Worm (Caenorhabditis elegans) whole organism, dauer: ENCODE results near the gene gei-3.

Experiments used
- unc-62 ChIP-seq: sonication (generic microtip); optimal IDR thresholded peaks from 2 replicates; lab custom pipeline; 2017; ENCODE audit warnings: missing biosample characterization, missing genetic modification reagents, missing genetic modification characterization

gei-3 gene

DNA sequence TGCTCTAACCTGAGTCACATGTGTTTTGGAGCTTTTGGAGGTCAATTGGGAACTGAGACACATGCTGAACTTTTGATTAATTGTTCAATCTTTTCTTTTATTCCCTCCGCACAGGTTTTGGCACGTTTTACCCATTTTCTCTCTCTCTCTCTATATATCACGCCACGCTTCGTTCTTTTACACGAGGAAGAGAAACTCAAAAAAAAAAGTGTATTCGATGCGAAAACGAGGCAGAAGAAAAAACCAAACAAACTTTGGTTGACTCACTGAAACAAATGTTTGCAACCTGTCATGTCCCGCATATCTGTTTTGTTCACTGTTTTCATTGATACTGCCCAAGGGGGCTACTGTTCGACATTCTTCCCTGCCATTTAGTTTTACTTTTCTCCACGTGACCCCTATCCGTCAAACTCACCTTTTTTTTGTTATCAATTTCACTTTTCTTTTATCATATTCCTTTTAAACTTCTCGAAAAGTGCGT lies 52.1 kb downstream of the gei-3 start:
- TF ChIP-seq unc-62 (GFP tag; lab: Kevin White, UChicago) = no peak

- TF ChIP-seq unc-62 (GFP tag; lab: Kevin White, UChicago) = no peak
Observed at ce11 chrX:12759642-12760041, 53.8 kb downstream of the gei-3 start.

ce11 chrX:12759010-12759409 lies 54.4 kb downstream of the gei-3 start:
- TF ChIP-seq unc-62 (GFP tag; lab: Kevin White, UChicago) = no peak

ce11 chrX:12755021-12755420 lies 58.4 kb downstream of the gei-3 start:
- no peak for TF ChIP-seq unc-62 (GFP tag; lab: Kevin White, UChicago)

DNA sequence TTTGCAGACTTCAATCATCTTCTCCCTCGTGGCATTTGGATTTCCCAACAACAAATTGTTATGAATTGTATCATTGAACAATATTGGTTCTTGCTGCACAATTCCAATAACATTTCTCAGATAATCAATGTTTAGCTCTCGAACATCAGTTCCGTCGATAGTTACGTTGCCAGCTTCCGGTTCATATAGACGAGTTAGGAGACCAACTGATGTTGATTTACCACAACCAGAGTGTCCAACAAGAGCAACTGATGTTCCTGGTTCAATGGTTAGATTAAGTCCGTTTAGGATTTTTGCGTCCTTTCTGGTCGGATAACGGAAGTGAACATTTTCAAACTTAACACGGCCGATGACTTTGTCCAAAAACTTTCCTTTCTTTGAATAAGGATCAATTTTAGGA lies 59.4 kb downstream of the gei-3 start:
- TF ChIP-seq unc-62 (GFP tag; lab: Kevin White, UChicago) = no peak

DNA sequence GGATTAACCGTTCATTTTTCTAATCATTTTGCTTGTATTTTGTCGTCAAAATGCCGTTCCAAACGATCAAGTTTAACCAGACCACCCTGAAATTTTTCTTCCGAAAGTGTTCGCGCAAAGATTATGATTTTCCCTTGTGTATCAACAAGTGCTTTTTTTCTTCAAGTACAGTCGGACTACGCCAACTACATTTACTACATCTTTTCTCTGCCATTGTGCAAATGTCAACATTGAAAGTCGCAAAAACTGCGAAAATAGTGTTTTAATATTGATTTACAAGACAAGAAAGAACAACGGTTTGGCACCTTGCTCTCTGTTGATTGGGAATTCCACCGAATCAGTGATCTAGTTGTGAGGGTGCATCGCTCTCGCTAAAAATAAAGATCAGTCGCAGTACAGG lies 62.6 kb downstream of the gei-3 start:
- TF ChIP-seq unc-62 (GFP tag; lab: Kevin White, UChicago) = no peak

DNA sequence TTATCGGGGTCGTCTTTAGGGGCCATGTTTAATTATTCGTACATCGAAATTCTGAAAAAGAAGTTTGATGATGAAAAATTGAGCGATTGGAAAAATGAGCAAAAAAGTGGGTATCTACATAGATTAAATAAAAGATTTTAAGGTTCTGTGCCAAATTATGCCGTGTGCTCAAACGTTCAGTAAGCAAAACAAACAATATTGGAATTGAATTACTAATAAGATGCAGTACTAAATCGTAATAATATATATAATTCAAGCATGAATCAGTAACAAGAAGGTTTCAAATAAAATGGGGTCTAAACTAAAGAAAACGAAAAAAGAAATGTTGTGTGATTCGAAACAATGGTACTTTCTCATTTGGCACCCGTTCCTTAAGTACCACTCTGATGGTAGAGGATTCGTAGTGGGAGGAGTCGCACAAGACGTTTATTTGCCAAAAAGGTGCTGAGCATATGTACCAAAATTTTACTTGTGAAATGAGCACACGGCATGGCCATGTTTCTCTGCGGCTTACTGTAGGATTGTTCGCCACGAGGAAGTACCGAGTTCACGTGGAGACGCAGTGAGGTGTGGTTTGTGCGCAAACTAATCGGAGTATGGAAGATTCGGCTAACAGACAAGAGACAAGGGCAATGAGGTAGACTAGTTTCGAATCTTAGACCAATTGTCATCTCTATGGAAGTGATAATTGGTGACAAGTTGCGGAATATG lies 63.8 kb downstream of the gei-3 start, which contains the start of gene pgp-14:
Gene pgp-14 (minus strand): TSS at position 51 of the 711 bp plus-strand sequence.
- TF ChIP-seq unc-62 (GFP tag; lab: Kevin White, UChicago) = no peak
